Worm (Caenorhabditis elegans): ENCODE results near the gene clec-117.

Gene clec-117

DNA sequence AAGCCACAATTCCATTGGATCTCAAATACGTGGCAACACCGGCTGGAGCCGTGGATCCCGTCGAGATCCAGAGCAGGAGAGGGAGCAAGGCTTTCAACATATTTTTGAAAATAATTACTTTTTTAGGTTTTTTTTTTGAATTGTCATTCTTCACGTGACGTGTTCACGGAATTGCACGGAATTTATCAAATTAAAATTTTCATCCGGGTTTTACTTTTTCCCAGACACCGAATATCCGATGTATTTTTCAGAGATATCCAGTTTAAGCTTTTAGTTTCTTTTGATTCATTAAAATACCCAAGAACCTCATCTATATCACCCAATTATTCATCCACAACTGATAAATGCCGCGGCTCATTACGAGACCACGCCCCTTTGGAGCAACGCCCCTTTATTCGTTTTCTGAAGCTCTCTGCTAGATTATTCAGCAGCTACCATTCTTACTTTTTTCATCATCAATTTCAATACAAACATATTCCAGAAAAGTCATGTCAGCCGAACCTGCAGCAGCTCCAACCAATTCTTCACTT is at the start of gene clec-117, which contains the start of gene B0432.1:
TSS of gene clec-117 (minus strand) at position 101 of the 530 bp plus-strand sequence.
TSS of gene B0432.1 (plus strand) at position 480 of the 530 bp plus-strand sequence.
- TF ChIP-seq klf-2 (GFP tag; conservative IDR thresholded peaks at IDR 0.05) (no peak), ztf-29 (GFP tag; IDR thresholded peaks at IDR 0.05) (no peak), ztf-23 (GFP tag; IDR thresholded peaks at IDR 0.05) (no peak), tab-1 (GFP tag; IDR thresholded peaks at IDR 0.05) (no peak), T22C8.4 (GFP tag; IDR thresholded peaks at IDR 0.05) (no peak), med-1 (GFP tag; optimal IDR thresholded peaks at IDR 0.05; ENCODE audit: insufficient read depth) (no peak), flt-1 (GFP tag; IDR thresholded peaks at IDR 0.05) (no peak), ref-1 (GFP tag; conservative IDR thresholded peaks at IDR 0.05) (no peak), cog-1 (tag; optimal IDR thresholded peaks at IDR 0.05) (no peak)

DNA sequence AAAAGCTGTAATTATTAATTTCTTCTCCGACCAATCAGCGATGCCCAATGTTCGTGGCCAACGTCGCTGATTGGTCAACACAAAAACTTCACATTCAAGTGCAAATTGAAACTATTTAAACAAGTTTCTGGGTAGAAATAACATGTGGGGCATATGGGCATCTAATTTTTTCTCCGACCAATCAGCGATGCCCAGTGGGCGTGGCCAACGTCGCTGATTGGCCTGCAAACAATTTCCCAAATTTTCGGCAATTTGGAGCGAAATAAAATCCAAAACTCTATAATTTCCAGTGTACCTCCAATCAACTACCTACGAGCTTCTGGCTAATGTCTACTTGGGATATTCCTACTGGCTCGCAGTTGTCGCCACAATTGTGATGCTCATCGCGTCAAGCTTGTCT is 44.5 kb upstream of the clec-117 start:
- TF ChIP-seq ztf-23 (GFP tag; IDR thresholded peaks at IDR 0.05) (no peak), cog-1 (tag; optimal IDR thresholded peaks at IDR 0.05) (no peak), flt-1 (GFP tag; IDR thresholded peaks at IDR 0.05) (no peak), med-1 (GFP tag; optimal IDR thresholded peaks at IDR 0.05; ENCODE audit: insufficient read depth) (no peak), klf-2 (GFP tag; conservative IDR thresholded peaks at IDR 0.05) (no peak), ztf-29 (GFP tag; IDR thresholded peaks at IDR 0.05) (no peak), tab-1 (GFP tag; IDR thresholded peaks at IDR 0.05) (no peak), T22C8.4 (GFP tag; IDR thresholded peaks at IDR 0.05) (no peak), ref-1 (GFP tag; conservative IDR thresholded peaks at IDR 0.05) (no peak)

DNA sequence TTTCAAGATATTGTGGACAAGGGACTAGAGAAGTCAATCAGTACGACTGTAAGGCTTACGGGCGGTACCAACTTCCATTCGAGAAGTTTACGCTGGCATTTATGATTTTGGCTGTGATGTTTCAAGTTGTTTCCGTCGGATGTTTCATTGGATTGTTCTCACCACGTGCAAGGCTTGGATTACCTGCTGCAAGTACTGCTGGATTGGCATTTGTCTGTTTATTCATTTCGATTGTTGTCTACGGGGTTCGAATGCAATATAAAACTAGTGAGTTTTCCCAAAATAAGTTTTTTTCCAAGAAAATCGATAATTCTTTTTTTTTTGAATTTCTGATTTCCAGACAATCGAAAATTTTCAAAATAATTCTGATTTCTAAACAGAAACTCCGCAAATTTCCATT is 43.9 kb upstream of the clec-117 start:
- TF ChIP-seq flt-1 (GFP tag; IDR thresholded peaks at IDR 0.05), result no peak
- no peak for TF ChIP-seq klf-2 (GFP tag; conservative IDR thresholded peaks at IDR 0.05)
- no peak for TF ChIP-seq ztf-23 (GFP tag; IDR thresholded peaks at IDR 0.05)
- no peak for TF ChIP-seq T22C8.4 (GFP tag; IDR thresholded peaks at IDR 0.05)
- TF ChIP-seq med-1 (GFP tag; optimal IDR thresholded peaks at IDR 0.05; ENCODE audit: insufficient read depth), result no peak

DNA sequence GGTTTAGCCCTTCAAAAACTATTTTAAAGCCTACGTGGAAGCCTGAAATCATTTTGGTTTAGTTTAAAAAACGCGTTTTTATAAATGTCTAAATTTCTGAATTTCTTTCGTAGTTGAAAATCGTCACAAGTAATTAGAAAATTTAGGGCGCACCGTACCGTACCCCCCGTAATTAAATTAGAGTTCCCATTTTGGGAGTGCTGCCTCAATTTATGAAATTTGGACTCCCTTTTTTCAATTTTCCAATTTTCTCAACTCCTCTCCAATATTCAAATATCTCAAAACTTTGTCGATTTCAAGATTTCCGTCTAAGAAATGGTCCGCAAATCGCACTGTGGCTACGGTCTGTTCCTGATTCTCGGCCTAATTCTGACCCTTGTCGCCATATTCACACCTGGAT is 43.4 kb upstream of the clec-117 start, which contains the start of gene clc-31:
TSS of gene clc-31 (plus strand) at position 301 of the 400 bp plus-strand sequence.
- TF ChIP-seq ref-1 (GFP tag; conservative IDR thresholded peaks at IDR 0.05) (no peak), cog-1 (tag; optimal IDR thresholded peaks at IDR 0.05) (no peak), ztf-29 (GFP tag; IDR thresholded peaks at IDR 0.05) (no peak), flt-1 (GFP tag; IDR thresholded peaks at IDR 0.05) (no peak), T22C8.4 (GFP tag; IDR thresholded peaks at IDR 0.05) (no peak), tab-1 (GFP tag; IDR thresholded peaks at IDR 0.05) (no peak), med-1 (GFP tag; optimal IDR thresholded peaks at IDR 0.05; ENCODE audit: insufficient read depth) (no peak), klf-2 (GFP tag; conservative IDR thresholded peaks at IDR 0.05) (no peak), ztf-23 (GFP tag; IDR thresholded peaks at IDR 0.05) (no peak)

DNA sequence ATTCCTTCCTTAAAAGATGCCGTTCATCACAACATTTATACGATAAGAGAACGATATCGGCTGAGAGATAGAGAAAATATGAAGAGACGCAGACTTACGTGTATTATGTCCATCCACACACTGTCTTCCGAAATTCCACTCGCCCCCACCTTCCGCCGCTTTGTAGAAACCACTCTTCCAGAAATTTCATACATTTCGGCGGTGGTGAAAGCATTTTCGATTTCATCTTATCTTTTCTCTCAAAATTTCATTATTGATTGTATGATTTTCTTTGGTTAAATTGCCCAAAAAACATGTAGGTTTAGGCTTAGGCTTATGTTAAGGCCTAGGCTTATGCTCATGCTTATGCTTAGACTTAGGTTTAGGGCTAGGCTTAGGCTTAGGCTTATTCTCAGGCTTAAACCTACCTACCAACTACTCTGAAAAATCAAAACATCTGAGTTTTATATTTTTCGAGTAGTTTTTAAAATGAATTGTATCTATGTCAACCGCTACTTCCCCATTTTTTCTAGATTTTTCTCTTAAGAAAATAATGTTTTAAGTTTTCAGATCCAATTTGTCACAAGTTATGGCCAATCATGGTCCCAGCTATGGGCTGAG is 40.5 kb upstream of the clec-117 start, which contains the start of gene cpn-2:
TSS of gene cpn-2 (plus strand) at position 550 of the 600 bp plus-strand sequence.
- TF ChIP-seq T22C8.4 (GFP tag; IDR thresholded peaks at IDR 0.05) (no peak), klf-2 (GFP tag; conservative IDR thresholded peaks at IDR 0.05) (no peak), med-1 (GFP tag; optimal IDR thresholded peaks at IDR 0.05; ENCODE audit: insufficient read depth) (no peak), flt-1 (GFP tag; IDR thresholded peaks at IDR 0.05) (no peak), ztf-23 (GFP tag; IDR thresholded peaks at IDR 0.05) (no peak), tab-1 (GFP tag; IDR thresholded peaks at IDR 0.05) (no peak), ref-1 (GFP tag; conservative IDR thresholded peaks at IDR 0.05) (no peak), cog-1 (tag; optimal IDR thresholded peaks at IDR 0.05) (no peak), ztf-29 (GFP tag; IDR thresholded peaks at IDR 0.05) (no peak)

DNA sequence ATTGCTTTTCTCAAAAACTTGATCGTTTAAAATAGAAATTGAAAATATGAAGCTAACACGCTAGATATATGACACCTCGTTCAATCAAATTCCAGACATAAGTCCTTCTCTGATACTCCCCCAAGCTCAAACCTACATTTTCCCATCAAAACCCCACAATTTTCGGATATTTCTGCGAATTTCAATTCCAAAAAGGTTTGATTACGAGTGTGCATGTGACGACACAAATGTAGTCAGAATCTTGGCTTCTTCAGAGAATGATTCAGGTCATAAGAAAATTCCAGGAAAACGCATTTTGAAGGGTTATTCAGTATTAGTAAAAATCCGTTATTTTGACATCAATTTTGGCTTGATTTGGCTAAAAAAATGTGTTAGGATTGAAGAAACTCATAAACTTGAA is 38.0 kb upstream of the clec-117 start:
- TF ChIP-seq T22C8.4 (GFP tag; IDR thresholded peaks at IDR 0.05) (no peak), ztf-29 (GFP tag; IDR thresholded peaks at IDR 0.05) (no peak), ztf-23 (GFP tag; IDR thresholded peaks at IDR 0.05) (no peak), cog-1 (tag; optimal IDR thresholded peaks at IDR 0.05) (no peak), flt-1 (GFP tag; IDR thresholded peaks at IDR 0.05) (no peak), tab-1 (GFP tag; IDR thresholded peaks at IDR 0.05) (no peak), med-1 (GFP tag; optimal IDR thresholded peaks at IDR 0.05; ENCODE audit: insufficient read depth) (no peak)

DNA sequence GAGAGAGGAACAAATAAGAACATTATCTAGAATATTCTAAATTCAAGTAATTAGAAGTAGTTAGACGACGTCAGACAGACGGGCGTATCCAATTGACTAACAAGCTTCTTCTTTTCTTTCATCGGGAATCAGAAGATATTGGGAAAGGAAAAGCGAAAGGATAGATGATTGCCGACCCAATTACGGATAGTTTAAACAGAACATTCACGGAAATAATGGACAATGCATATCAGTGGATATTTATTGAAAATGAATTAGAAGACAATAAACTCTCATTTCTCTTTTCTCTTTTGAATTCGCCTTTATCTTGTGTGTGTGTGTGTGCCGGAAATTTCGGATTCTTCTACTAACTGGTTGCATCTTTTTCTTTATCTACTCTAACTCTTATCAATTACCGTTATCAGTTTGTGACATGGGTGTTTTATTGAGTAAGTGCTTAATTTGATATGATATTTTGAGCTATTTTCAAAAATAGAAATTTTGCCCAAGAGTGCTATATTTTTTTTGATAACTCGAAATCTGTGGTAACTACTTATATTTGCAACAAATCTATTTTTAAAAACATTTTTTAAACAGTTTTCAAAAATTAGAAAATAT is 37.1 kb upstream of the clec-117 start:
- TF ChIP-seq ref-1 (GFP tag; conservative IDR thresholded peaks at IDR 0.05) (no peak), tab-1 (GFP tag; IDR thresholded peaks at IDR 0.05) (no peak), cog-1 (tag; optimal IDR thresholded peaks at IDR 0.05) (no peak), ztf-29 (GFP tag; IDR thresholded peaks at IDR 0.05) (no peak), klf-2 (GFP tag; conservative IDR thresholded peaks at IDR 0.05) (no peak), ztf-23 (GFP tag; IDR thresholded peaks at IDR 0.05) (no peak), flt-1 (GFP tag; IDR thresholded peaks at IDR 0.05) (no peak), T22C8.4 (GFP tag; IDR thresholded peaks at IDR 0.05) (no peak), med-1 (GFP tag; optimal IDR thresholded peaks at IDR 0.05; ENCODE audit: insufficient read depth) (no peak)

DNA sequence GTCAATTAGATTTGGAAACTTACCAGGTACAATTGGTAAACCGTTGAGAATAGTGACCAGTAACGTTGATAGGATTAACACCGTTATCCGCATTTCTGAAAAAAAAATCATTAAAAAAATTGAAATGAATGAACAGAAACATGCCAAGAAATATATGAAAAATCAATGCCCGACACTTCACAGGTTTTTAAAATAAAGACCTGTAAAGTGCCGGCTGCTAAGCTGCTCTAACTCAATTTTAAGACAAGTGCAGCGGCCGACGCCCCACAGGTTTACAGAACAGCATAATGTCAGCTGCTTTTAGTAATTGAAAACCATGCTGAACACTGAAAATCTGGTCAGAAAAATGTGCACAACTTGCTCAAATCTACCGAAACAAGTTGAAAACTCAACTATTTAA is 35.6 kb upstream of the clec-117 start, which contains the start of gene cbn-1:
TSS of gene cbn-1 (minus strand) at position 101 of the 400 bp plus-strand sequence.
- TF ChIP-seq ref-1 (GFP tag; conservative IDR thresholded peaks at IDR 0.05), result no peak
- no peak for TF ChIP-seq cog-1 (tag; optimal IDR thresholded peaks at IDR 0.05)
- no peak for TF ChIP-seq med-1 (GFP tag; optimal IDR thresholded peaks at IDR 0.05; ENCODE audit: insufficient read depth)
- no peak for TF ChIP-seq ztf-23 (GFP tag; IDR thresholded peaks at IDR 0.05)
- no peak for TF ChIP-seq klf-2 (GFP tag; conservative IDR thresholded peaks at IDR 0.05)
- no peak for TF ChIP-seq flt-1 (GFP tag; IDR thresholded peaks at IDR 0.05)
- no peak for TF ChIP-seq tab-1 (GFP tag; IDR thresholded peaks at IDR 0.05)
- no peak for TF ChIP-seq T22C8.4 (GFP tag; IDR thresholded peaks at IDR 0.05)
- TF ChIP-seq ztf-29 (GFP tag; IDR thresholded peaks at IDR 0.05), result no peak

DNA sequence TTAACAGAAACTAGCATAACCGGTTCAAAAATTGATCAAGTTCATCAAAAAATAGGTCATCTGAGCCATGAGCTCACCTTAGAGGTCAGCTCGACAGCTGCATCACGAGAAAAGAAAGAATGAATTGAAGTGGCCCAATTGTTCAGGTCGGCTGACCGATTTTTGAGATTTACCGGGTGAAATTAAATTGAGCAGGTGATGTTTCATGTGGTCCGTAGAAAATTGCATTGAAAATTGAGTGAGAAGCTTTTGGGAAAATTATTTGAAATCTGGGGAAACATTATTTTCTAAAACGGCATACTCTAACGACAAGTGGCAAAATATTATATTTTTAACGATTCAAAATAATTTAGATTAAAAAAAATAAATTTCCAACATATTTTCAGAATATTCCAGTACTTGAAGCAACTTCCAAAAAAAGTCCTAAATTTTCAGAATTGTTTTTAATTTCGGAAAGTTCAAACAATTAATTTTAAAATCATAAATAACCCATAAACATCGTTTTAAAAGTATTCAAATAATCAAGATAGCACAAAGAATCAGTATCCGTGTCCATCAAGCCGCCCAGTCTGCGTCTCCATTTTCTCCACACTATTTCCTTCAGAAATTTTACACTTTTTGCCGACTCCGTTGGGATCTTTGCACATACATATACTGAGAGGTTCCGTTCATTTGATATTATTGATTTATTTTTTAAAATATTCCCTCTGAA is 29.0 kb upstream of the clec-117 start, which contains the start of gene sgcb-1:
TSS of gene sgcb-1 (plus strand) at position 662 of the 712 bp plus-strand sequence.
- TF ChIP-seq T22C8.4 (GFP tag; IDR thresholded peaks at IDR 0.05), result no peak
- TF ChIP-seq ztf-29 (GFP tag; IDR thresholded peaks at IDR 0.05), result no peak
- no peak for TF ChIP-seq ref-1 (GFP tag; conservative IDR thresholded peaks at IDR 0.05)

Measured in whole organism, midembryonic.